Worm (Caenorhabditis elegans): Measurements from ENCODE around the gene C54E10.3.

- TF ChIP-seq klf-2 (GFP tag; conservative IDR thresholded peaks at IDR 0.05) (no peak), med-1 (GFP tag; optimal IDR thresholded peaks at IDR 0.05; ENCODE audit: insufficient read depth) (no peak)
Measured at ce11 chrV:18800811-18801210, 10.0 kb upstream of the C54E10.3 start, which contains the start of gene nhr-170.

Data from whole organism, midembryonic.